Worm (Caenorhabditis elegans) whole organism, L4 larva: ENCODE results near the gene gbb-2.

Experiments used
- D1046.2 ChIP-seq: fragments of 200-800 bp; sonication (Bioruptor generic); IDR thresholded peaks from 2 replicates; pipeline ENCODE4 v1.3.6; 2022; ENCODE audit warnings: missing genetic modification characterization, missing compliant biosample characterization
- F10B5.3 ChIP-seq: sonication (generic microtip); optimal IDR thresholded peaks from 2 replicates; lab custom pipeline; 2016; ENCODE audit warnings: mild to moderate bottlenecking, missing genetic modification characterization, missing compliant biosample characterization
- F37D6.2 ChIP-seq: sonication (generic microtip); optimal IDR thresholded peaks from 2 replicates; lab custom pipeline; 2016; ENCODE audit warnings: mild to moderate bottlenecking, missing genetic modification characterization, missing compliant biosample characterization
- R02D3.7 ChIP-seq: fragments of 150-350 bp; sonication (generic microtip); optimal IDR thresholded peaks from 3 replicates; lab custom pipeline; 2014; ENCODE audit warnings: missing biosample characterization, missing genetic modification characterization
- Y105C5A.15 ChIP-seq: fragments of 200-800 bp; sonication (Bioruptor generic); IDR thresholded peaks from 2 replicates; pipeline ENCODE4 v1.3.6; 2022; ENCODE audit warnings: missing genetic modification characterization, missing compliant biosample characterization
- Y48G9A.11 ChIP-seq: fragments of 200-800 bp; sonication (Bioruptor generic); IDR thresholded peaks from 2 replicates; pipeline ENCODE4 v1.3.6; 2022; ENCODE audit warnings: missing genetic modification reagents, missing genetic modification characterization, missing compliant biosample characterization
- Y5F2A.4 ChIP-seq: fragments of 200-800 bp; sonication (Bioruptor generic); optimal IDR thresholded peaks from 2 replicates; lab custom pipeline; 2018; ENCODE audit warnings: mild to moderate bottlenecking, missing genetic modification characterization, missing compliant biosample characterization
- aha-1 ChIP-seq: fragments of 150-350 bp; peaks from one replicate; lab custom pipeline; 2014; ENCODE audit warnings: missing biosample characterization, missing genetic modification characterization
- ama-1 ChIP-seq: fragments of 150-350 bp; optimal IDR thresholded peaks from 2 replicates; lab custom pipeline; 2014; ENCODE audit warnings: inconsistent platforms, mixed read lengths
- ceh-20 ChIP-seq: fragments of 200-800 bp; sonication (Bioruptor generic); IDR thresholded peaks from 2 replicates; pipeline ENCODE4 v1.3.6; 2022; ENCODE audit warnings: missing genetic modification reagents, missing genetic modification characterization, missing compliant biosample characterization
- ceh-28 ChIP-seq: fragments of 150-350 bp; optimal IDR thresholded peaks from 2 replicates; lab custom pipeline; 2014; ENCODE audit warnings: missing biosample characterization, missing genetic modification reagents, missing genetic modification characterization
- ceh-32 ChIP-seq: sonication (generic microtip); optimal IDR thresholded peaks from 2 replicates; lab custom pipeline; 2016; ENCODE audit warnings: mild to moderate bottlenecking, missing genetic modification characterization, missing compliant biosample characterization; ENCODE audit not compliant: poor library complexity
- ceh-44 ChIP-seq: fragments of 200-800 bp; sonication (Bioruptor generic); IDR thresholded peaks from 2 replicates; pipeline ENCODE4 v1.3.6; 2022; ENCODE audit warnings: missing genetic modification reagents, missing genetic modification characterization, missing compliant biosample characterization
- ceh-62 ChIP-seq: sonication (generic microtip); optimal IDR thresholded peaks from 2 replicates; lab custom pipeline; 2017; ENCODE audit warnings: missing biosample characterization, missing genetic modification characterization
- ceh-82 ChIP-seq: sonication (generic microtip); optimal IDR thresholded peaks from 2 replicates; lab custom pipeline; 2017; ENCODE audit warnings: missing biosample characterization, missing genetic modification characterization
- ces-1 ChIP-seq: fragments of 150-350 bp; sonication (generic microtip); optimal IDR thresholded peaks from 4 replicates; lab custom pipeline; 2014; ENCODE audit warnings: missing biosample characterization, missing genetic modification reagents, missing genetic modification characterization
- ctbp-1 ChIP-seq: fragments of 200-800 bp; sonication (Bioruptor generic); IDR thresholded peaks from 2 replicates; pipeline ENCODE4 v1.3.6; 2022; ENCODE audit warnings: missing genetic modification reagents, missing genetic modification characterization, missing compliant biosample characterization
- daf-8 ChIP-seq: fragments of 200-800 bp; sonication (Bioruptor generic); IDR thresholded peaks from 2 replicates; pipeline ENCODE4 v1.3.6; 2022; ENCODE audit warnings: missing genetic modification characterization, missing compliant biosample characterization
- duxl-1 ChIP-seq: sonication (generic microtip); optimal IDR thresholded peaks from 2 replicates; lab custom pipeline; 2016; ENCODE audit warnings: mild to moderate bottlenecking, missing genetic modification characterization, moderate library complexity, missing compliant biosample characterization; ENCODE audit not compliant: poor library complexity
- egl-43 ChIP-seq: fragments of 200-800 bp; sonication (Bioruptor generic); IDR thresholded peaks from 2 replicates; pipeline ENCODE4 v1.3.6; 2022; ENCODE audit warnings: missing genetic modification reagents, missing genetic modification characterization, missing compliant biosample characterization
- jun-1 ChIP-seq: fragments of 150-350 bp; optimal IDR thresholded peaks from 2 replicates; lab custom pipeline; 2014; ENCODE audit warnings: missing biosample characterization, missing genetic modification reagents, missing genetic modification characterization
- lin-38 ChIP-seq: fragments of 200-800 bp; sonication (Bioruptor generic); IDR thresholded peaks from 2 replicates; pipeline ENCODE4 v1.3.6; 2022; ENCODE audit warnings: missing genetic modification reagents, missing genetic modification characterization, missing compliant biosample characterization
- lsy-2 ChIP-seq, 2 experiments: fragments of 150-350 bp in 1 of 2; sonication (generic microtip) in 1 of 2; optimal IDR thresholded peaks; 2 replicates each; lab custom pipeline; 2014 to 2017; ENCODE audit warnings: missing biosample characterization in 2 of 2, missing genetic modification characterization in 2 of 2
- mdl-1 ChIP-seq, 2 experiments: fragments of 150-350 bp in 1 of 2; sonication (generic microtip) in 1 of 2; optimal IDR thresholded peaks; 2 replicates each; lab custom pipeline; 2014 to 2017; ENCODE audit warnings: missing biosample characterization in 2 of 2, missing genetic modification characterization in 2 of 2
- mdt-29 ChIP-seq: fragments of 200-800 bp; sonication (Bioruptor generic); IDR thresholded peaks from 2 replicates; pipeline ENCODE4 v1.3.6; 2022; ENCODE audit warnings: missing genetic modification reagents, missing genetic modification characterization, missing compliant biosample characterization
- mep-1 ChIP-seq: fragments of 150-350 bp; sonication (generic microtip); optimal IDR thresholded peaks from 3 replicates; lab custom pipeline; 2014; ENCODE audit warnings: missing biosample characterization, missing genetic modification characterization
- mes-2 ChIP-seq: sonication (generic microtip); optimal IDR thresholded peaks from 2 replicates; lab custom pipeline; 2016; ENCODE audit warnings: missing genotype, mild to moderate bottlenecking, missing genetic modification characterization, missing compliant biosample characterization; ENCODE audit not compliant: poor library complexity, severe bottlenecking
- nhr-102 ChIP-seq: sonication (generic microtip); optimal IDR thresholded peaks from 2 replicates; lab custom pipeline; 2016; ENCODE audit warnings: mild to moderate bottlenecking, missing genetic modification characterization, moderate library complexity, missing compliant biosample characterization
- nhr-11 ChIP-seq: fragments of 150-350 bp; optimal IDR thresholded peaks from 2 replicates; lab custom pipeline; 2014; ENCODE audit warnings: missing biosample characterization, missing genetic modification characterization
- nhr-111 ChIP-seq: fragments of 200-800 bp; sonication (Bioruptor generic); optimal IDR thresholded peaks from 2 replicates; lab custom pipeline; 2018; ENCODE audit warnings: mild to moderate bottlenecking, missing genetic modification characterization, missing compliant biosample characterization
- nhr-28 ChIP-seq: fragments of 150-350 bp; optimal IDR thresholded peaks from 2 replicates; lab custom pipeline; 2014; ENCODE audit warnings: missing biosample characterization, missing genetic modification characterization
- nhr-42 ChIP-seq: fragments of 200-800 bp; sonication (Bioruptor generic); IDR thresholded peaks from 2 replicates; pipeline ENCODE4 v1.3.6; 2022; ENCODE audit warnings: missing genetic modification characterization, missing compliant biosample characterization
- nhr-48 ChIP-seq: sonication (generic microtip); optimal IDR thresholded peaks from 2 replicates; lab custom pipeline; 2016; ENCODE audit warnings: mild to moderate bottlenecking, missing genetic modification characterization, missing compliant biosample characterization
- saeg-2 ChIP-seq: fragments of 200-800 bp; sonication (Bioruptor generic); IDR thresholded peaks from 2 replicates; pipeline ENCODE4 v1.3.6; 2022; ENCODE audit warnings: missing genetic modification reagents, missing genetic modification characterization, missing compliant biosample characterization
- set-16 ChIP-seq: fragments of 200-800 bp; sonication (Bioruptor generic); IDR thresholded peaks from 2 replicates; pipeline ENCODE4 v1.3.6; 2022; ENCODE audit warnings: missing genetic modification reagents, missing genetic modification characterization, missing compliant biosample characterization
- skn-1 ChIP-seq: fragments of 150-350 bp; optimal IDR thresholded peaks from 2 replicates; lab custom pipeline; 2014; ENCODE audit warnings: missing biosample characterization, missing genetic modification characterization
- snpc-1.2 ChIP-seq: fragments of 200-800 bp; sonication (Bioruptor generic); IDR thresholded peaks from 2 replicates; pipeline ENCODE4 v1.3.6; 2022; ENCODE audit warnings: missing genetic modification reagents, missing genetic modification characterization, missing compliant biosample characterization
- unc-130 ChIP-seq: sonication (generic microtip); optimal IDR thresholded peaks from 2 replicates; lab custom pipeline; 2016; ENCODE audit warnings: missing genetic modification reagents, missing genetic modification characterization, missing compliant biosample characterization
- zfp-2 ChIP-seq: sonication (generic microtip); optimal IDR thresholded peaks from 2 replicates; lab custom pipeline; 2016; ENCODE audit warnings: mild to moderate bottlenecking, missing genetic modification characterization, missing compliant biosample characterization
- ztf-11 ChIP-seq: fragments of 150-350 bp; optimal IDR thresholded peaks from 2 replicates; lab custom pipeline; 2014; ENCODE audit warnings: missing biosample characterization, missing genetic modification characterization

Gene gbb-2

DNA sequence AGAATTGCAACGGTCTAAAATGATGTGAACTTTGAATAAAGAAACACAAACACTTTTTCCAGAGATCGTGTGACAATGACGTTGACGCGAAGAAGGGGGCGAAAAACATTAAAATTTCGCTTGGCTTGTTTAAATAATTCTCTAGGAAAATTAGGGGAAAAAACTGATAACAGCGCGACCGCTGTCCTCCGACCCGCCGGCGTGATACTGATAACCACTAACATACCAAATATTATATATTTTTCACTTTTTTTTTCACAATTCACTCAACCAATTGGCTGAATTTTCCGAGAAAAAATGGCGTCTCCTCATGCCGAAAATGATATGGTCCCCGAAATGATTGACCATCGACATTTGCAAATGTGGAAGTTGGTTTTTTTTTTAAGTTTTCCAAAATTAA is 56.7 kb downstream of the gbb-2 start (continued):
- no peak for TF ChIP-seq ztf-11 (tag; lab: Kevin White, UChicago)
- peak; percentile 22 for TF ChIP-seq zfp-2 (tag; lab: Kevin White, UChicago)
- TF ChIP-seq set-16 = no peak
- no peak for TF ChIP-seq ceh-28 (tag; lab: Kevin White, UChicago)
- TF ChIP-seq R02D3.7 (tag; lab: Kevin White, UChicago) = no peak
- no peak for TF ChIP-seq ceh-20 (GFP tag; lab: Robert Waterston, UW)
- TF ChIP-seq Y48G9A.11 = peak; percentile 44; the same call in 1 of the 2 replicates
- TF ChIP-seq ctbp-1 = no peak
- TF ChIP-seq ceh-32 (tag; lab: Kevin White, UChicago) = no peak
- no peak for TF ChIP-seq F37D6.2 (tag; lab: Kevin White, UChicago)
- no peak for TF ChIP-seq F10B5.3 (tag; lab: Kevin White, UChicago)
- TF ChIP-seq mdt-29 (GFP tag; lab: Robert Waterston, UW) = no peak
- TF ChIP-seq ceh-62 (tag; lab: Kevin White, UChicago) = no peak
- TF ChIP-seq Y105C5A.15 = no peak
- TF ChIP-seq mep-1 (tag; lab: Kevin White, UChicago) = peak; percentile 30
- TF ChIP-seq saeg-2 (GFP tag; lab: Robert Waterston, UW) = no peak
- TF ChIP-seq lin-38 (GFP tag; lab: Robert Waterston, UW) = peak; percentile 62
- TF ChIP-seq ceh-82 (tag; lab: Kevin White, UChicago) = no peak
- TF ChIP-seq Y5F2A.4 = no peak
- TF ChIP-seq nhr-28 (tag; lab: Kevin White, UChicago) = peak; percentile 49
- peak; percentile 47 for TF ChIP-seq nhr-102 (tag; lab: Kevin White, UChicago)
- TF ChIP-seq nhr-11 (tag; lab: Kevin White, UChicago) = no peak
- TF ChIP-seq ama-1 = peak; percentile 87
- no peak for TF ChIP-seq nhr-42
- peak; percentile 3 for TF ChIP-seq nhr-48 (tag; lab: Kevin White, UChicago)
- TF ChIP-seq mes-2 (tag; lab: Kevin White, UChicago) = peak; percentile 45

ce11 chrIV:4449439-4449838 is 57.1 kb downstream of the gbb-2 start, which contains the start of gene R08C7.12:
TSS of gene R08C7.12 (plus strand) at chrIV:4449739.
- peak; percentile 8 for TF ChIP-seq aha-1 (tag; lab: Kevin White, UChicago)
- no peak for TF ChIP-seq ces-1 (GFP tag; lab: Kevin White, UChicago)

DNA sequence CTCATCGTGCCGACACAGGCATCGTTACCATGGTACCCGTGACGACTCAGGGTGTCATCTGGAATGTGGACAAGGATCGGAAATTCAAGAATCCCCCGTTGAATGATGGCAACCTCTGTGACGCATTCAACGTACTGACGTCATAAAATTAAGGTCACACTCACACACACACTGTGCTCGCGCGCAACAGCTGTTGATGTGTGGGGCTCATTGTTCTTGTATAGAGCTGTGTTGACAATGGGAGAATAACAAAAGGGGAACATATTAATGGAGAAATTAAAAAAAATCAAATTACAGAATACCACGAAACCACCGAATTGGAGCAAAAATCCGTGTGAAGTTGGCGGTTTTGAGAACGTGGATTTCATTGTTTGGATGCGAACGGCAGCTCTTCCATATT is 58.2 kb downstream of the gbb-2 start:
- TF ChIP-seq mdl-1 (tag; optimal IDR thresholded peaks at IDR 0.05; lab: Kevin White, UChicago) (no peak), mes-2 (tag; lab: Kevin White, UChicago) (peak; percentile 15), duxl-1 (tag; lab: Kevin White, UChicago) (no peak), skn-1 (no peak), lsy-2 (tag; optimal IDR thresholded peaks at IDR 0.05; lab: Kevin White, UChicago) (no peak), daf-8 (GFP tag; lab: Robert Waterston, UW) (no peak), ztf-11 (tag; lab: Kevin White, UChicago) (no peak)
- TF ChIP-seq, all 104 proteins: peak for 1

DNA sequence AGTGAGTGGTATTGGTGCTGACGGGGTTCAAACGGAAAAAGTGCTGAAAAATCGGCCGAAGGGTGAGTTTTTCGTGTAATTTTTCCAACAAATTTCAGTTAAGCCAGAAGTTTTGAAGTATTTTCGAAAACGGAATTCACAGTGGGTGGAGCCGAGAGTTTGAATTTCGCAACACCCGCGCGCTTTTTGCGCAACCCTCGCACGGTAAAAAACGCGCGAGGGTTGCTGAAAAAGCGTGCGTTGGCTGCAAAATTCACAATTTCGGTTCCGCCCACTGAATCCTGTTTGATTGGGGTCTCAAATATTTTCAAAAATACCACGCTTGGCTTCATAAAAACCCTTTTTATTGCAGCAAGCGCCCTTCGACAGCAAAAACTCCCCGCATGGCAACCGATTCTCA is 59.2 kb downstream of the gbb-2 start:
- TF ChIP-seq jun-1 (tag; lab: Kevin White, UChicago) (no peak), snpc-1.2 (GFP tag; lab: Robert Waterston, UW) (peak; percentile 63), egl-43 (0 out of 2 replicates have a peak, but pooled peaks have one; percentile 55), ceh-44 (no peak), mep-1 (tag; lab: Kevin White, UChicago) (no peak), unc-130 (peak; percentile 31), D1046.2 (GFP tag; lab: Robert Waterston, UW) (0 out of 2 replicates have a peak, but pooled peaks have one; percentile 30), nhr-111 (GFP tag; lab: Kevin White, UChicago) (no peak), lin-38 (GFP tag; lab: Robert Waterston, UW) (peak; percentile 41), set-16 (no peak)
